Fruit fly (Drosophila melanogaster): ENCODE measurements around the gene CG32212.

- TF ChIP-seq psq (optimal IDR thresholded peaks at IDR 0.05) (no peak), usp (GFP tag; optimal IDR thresholded peaks at IDR 0.05) (no peak), CG8478 (optimal IDR thresholded peaks at IDR 0.05) (no peak), Dll (optimal IDR thresholded peaks at IDR 0.05) (no peak), EcR (GFP tag; optimal IDR thresholded peaks at IDR 0.05) (no peak)
Observed at dm6 chr3L:19519349-19519748, 32.0 kb downstream of the CG32212 start, which contains the start of gene Cpr76Bb.
